Fruit fly (Drosophila melanogaster): ENCODE measurements around the gene DIP-epsilon.

Gene DIP-epsilon

DNA sequence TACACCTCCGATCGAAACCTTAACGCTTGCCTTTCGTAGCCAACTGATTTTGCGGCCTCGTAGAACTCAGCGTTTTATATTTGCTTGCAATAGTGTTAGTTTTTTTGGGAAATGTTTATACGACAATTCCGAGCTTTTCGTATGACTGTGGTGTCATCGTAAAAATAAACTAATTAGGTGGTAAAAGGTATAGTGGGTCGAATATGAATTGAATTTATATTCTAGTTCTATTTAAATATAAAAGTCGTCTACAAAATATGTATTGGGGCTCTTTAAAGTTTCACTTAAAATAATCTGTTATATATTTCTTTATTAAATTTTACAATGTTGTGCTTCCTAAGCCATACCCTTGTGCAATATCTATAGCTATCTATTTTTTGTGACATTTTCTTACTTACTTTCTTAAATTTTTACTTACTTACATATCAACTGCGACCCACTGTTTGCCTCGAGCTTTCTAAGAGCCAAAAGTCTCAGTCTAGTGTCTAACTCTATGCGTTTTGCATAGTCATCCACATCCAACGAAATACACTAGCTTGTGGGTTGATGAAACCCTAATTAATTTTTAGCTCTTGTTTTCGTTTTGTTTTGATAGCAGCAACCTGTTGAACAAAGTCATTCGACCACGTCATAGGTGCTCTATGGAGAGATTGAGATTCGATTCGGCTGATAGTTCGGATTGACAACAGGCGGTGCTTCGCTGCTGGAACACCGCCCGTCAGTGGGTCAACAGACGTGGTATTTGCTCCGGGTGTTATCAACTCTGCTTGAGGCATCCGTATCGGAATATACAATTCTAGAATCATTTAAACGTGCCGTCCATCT lies 59.9 kb downstream of the DIP-epsilon start, which contains the start of gene CG9498 (continued):
- peak; percentile 84 for TF ChIP-seq Fer2 (tag; optimal IDR thresholded peaks at IDR 0.05)
- TF ChIP-seq tup (GFP tag; optimal IDR thresholded peaks at IDR 0.05) = no peak
- peak; percentile 49; the same call in 1 of the 2 replicates for TF ChIP-seq E2f2 (GFP tag; IDR thresholded peaks at IDR 0.05)
- TF ChIP-seq CG11085 (GFP tag; IDR thresholded peaks at IDR 0.05) = peak; percentile 85
- peak; percentile 79 for TF ChIP-seq Atf6 (GFP tag; IDR thresholded peaks at IDR 0.05)
- TF ChIP-seq CG10654 (GFP tag; optimal IDR thresholded peaks at IDR 0.05) = peak; percentile 48
- TF ChIP-seq sim (GFP tag; IDR thresholded peaks at IDR 0.05) = no peak
- TF ChIP-seq stc (GFP tag; IDR thresholded peaks at IDR 0.05) = peak; percentile 84
- TF ChIP-seq Ets65A (GFP tag) = no peak
- TF ChIP-seq CG3847 (GFP tag; IDR thresholded peaks at IDR 0.05) = peak; percentile 76
- TF ChIP-seq ind (GFP tag; optimal IDR thresholded peaks at IDR 0.05) = peak; percentile 75
- TF ChIP-seq slbo (GFP tag; IDR thresholded peaks at IDR 0.05) = peak; percentile 86
- no peak for TF ChIP-seq sug (tag; optimal IDR thresholded peaks at IDR 0.05)
- peak; percentile 67 for TF ChIP-seq CG14667 (GFP tag; IDR thresholded peaks at IDR 0.05)
- no peak for TF ChIP-seq zfh1 (GFP tag; IDR thresholded peaks at IDR 0.05)
- TF ChIP-seq Spps (tag; optimal IDR thresholded peaks at IDR 0.05) = no peak
- TF ChIP-seq chn (GFP tag; optimal IDR thresholded peaks at IDR 0.05) = no peak
- peak; percentile 69; the same call in 1 of the 2 replicates for TF ChIP-seq CG16779 (GFP tag; IDR thresholded peaks at IDR 0.05)
- peak; percentile 59 for TF ChIP-seq CG10366 (GFP tag; IDR thresholded peaks at IDR 0.05)
- no peak for TF ChIP-seq tna (GFP tag; IDR thresholded peaks at IDR 0.05; ENCODE audit: partially characterized antibody)
- peak; percentile 75 for TF ChIP-seq cwo (GFP tag; optimal IDR thresholded peaks at IDR 0.05)
- TF ChIP-seq jigr1 (GFP tag; IDR thresholded peaks at IDR 0.05) = peak; percentile 67; the same call in 2 of the 3 replicates
- no peak for TF ChIP-seq ro (GFP tag; IDR thresholded peaks at IDR 0.05)
- no peak for TF ChIP-seq CG12236 (GFP tag; optimal IDR thresholded peaks at IDR 0.05)
- peak; percentile 35 for TF ChIP-seq Ravus (GFP tag; IDR thresholded peaks at IDR 0.05)
- TF ChIP-seq CG11560 (tag; IDR thresholded peaks at IDR 0.05) = peak; percentile 38; the same call in 1 of the 3 replicates
- TF ChIP-seq CG32532 (GFP tag; IDR thresholded peaks at IDR 0.05) = peak; percentile 95
- 0 out of 3 replicates have a peak, but pooled peaks have one; percentile 21 for TF ChIP-seq gce (GFP tag; IDR thresholded peaks at IDR 0.05)
- TF ChIP-seq CG11093 (GFP tag; IDR thresholded peaks at IDR 0.05) = peak; percentile 40; the same call in 1 of the 3 replicates
- TF ChIP-seq Ada2b (GFP tag; IDR thresholded peaks at IDR 0.05) = peak; percentile 60
- peak; percentile 24 for TF ChIP-seq fu2 (GFP tag; optimal IDR thresholded peaks at IDR 0.05)
- no peak for TF ChIP-seq HLH54F (GFP tag; optimal IDR thresholded peaks at IDR 0.05)
- TF ChIP-seq Tbp (GFP tag; optimal IDR thresholded peaks at IDR 0.05) = no peak
- peak; percentile 71 for TF ChIP-seq run (tag; optimal IDR thresholded peaks at IDR 0.05)
- peak; percentile 78; the same call in 1 of the 2 replicates for TF ChIP-seq gsb (GFP tag; IDR thresholded peaks at IDR 0.05)
- TF ChIP-seq CG7963 (GFP tag; IDR thresholded peaks at IDR 0.05; ENCODE audit: partially characterized antibody) = no peak
- TF ChIP-seq Eip74EF (GFP tag; optimal IDR thresholded peaks at IDR 0.05) = peak in 1 of 2 experiments; percentile 69
- TF ChIP-seq ab (GFP tag; optimal IDR thresholded peaks at IDR 0.05) = no peak
- no peak for TF ChIP-seq dati (GFP tag; IDR thresholded peaks at IDR 0.05)
- TF ChIP-seq salm (tag; optimal IDR thresholded peaks at IDR 0.05) = peak; percentile 69
- peak; percentile 56 for TF ChIP-seq CG1602 (GFP tag; optimal IDR thresholded peaks at IDR 0.05)
- peak; percentile 77 for TF ChIP-seq CG10209 (GFP tag; optimal IDR thresholded peaks at IDR 0.05)
- TF ChIP-seq CG31388 (GFP tag; optimal IDR thresholded peaks at IDR 0.05) = peak; percentile 9
- TF ChIP-seq Neu2 (GFP tag; optimal IDR thresholded peaks at IDR 0.05; ENCODE audit: borderline replicate concordance) = no peak
- TF ChIP-seq hb (GFP tag; IDR thresholded peaks at IDR 0.05; ENCODE audit: partially characterized antibody) = no peak
- TF ChIP-seq CG7786 (GFP tag; optimal IDR thresholded peaks at IDR 0.05) = peak; percentile 27
- peak; percentile 72 for TF ChIP-seq CG10274 (GFP tag; optimal IDR thresholded peaks at IDR 0.05)
- TF ChIP-seq maf-S (GFP tag; optimal IDR thresholded peaks at IDR 0.05) = no peak
- TF ChIP-seq bigmax (GFP tag; optimal IDR thresholded peaks at IDR 0.05) = no peak
- TF ChIP-seq CG4820 (GFP tag; optimal IDR thresholded peaks at IDR 0.05) = no peak
